Worm (Caenorhabditis elegans) whole organism, mixed stage, embryonic: Measurements from ENCODE around the gene F23H12.3.

Experiments
- M03D4.4 ChIP-seq: sonication (generic microtip); optimal IDR thresholded peaks from 2 replicates; lab custom pipeline; 2017; ENCODE audit warnings: mild to moderate bottlenecking, missing genetic modification characterization, missing compliant biosample characterization
- bed-3 ChIP-seq: fragments of 200-800 bp; sonication (Bioruptor generic); optimal IDR thresholded peaks from 3 replicates; lab custom pipeline; 2018; ENCODE audit warnings: mild to moderate bottlenecking, missing genetic modification characterization, moderate library complexity, missing compliant biosample characterization
- blmp-1 ChIP-seq: fragments of 150-350 bp; optimal IDR thresholded peaks from 2 replicates; lab custom pipeline; 2014; ENCODE audit warnings: missing biosample characterization, missing genetic modification characterization
- ceh-39 ChIP-seq: fragments of 150-350 bp; optimal IDR thresholded peaks from 2 replicates; lab custom pipeline; 2014; ENCODE audit warnings: missing biosample characterization, missing genetic modification characterization
- ceh-43 ChIP-seq: fragments of 200-800 bp; sonication (Bioruptor generic); optimal IDR thresholded peaks from 2 replicates; lab custom pipeline; 2018; ENCODE audit warnings: mild to moderate bottlenecking, missing genetic modification characterization, moderate library complexity, missing compliant biosample characterization
- ceh-83 ChIP-seq: fragments of 200-800 bp; sonication (Bioruptor generic); optimal IDR thresholded peaks from 2 replicates; lab custom pipeline; 2018; ENCODE audit warnings: mild to moderate bottlenecking, missing genetic modification characterization, missing compliant biosample characterization
- ces-1 ChIP-seq: fragments of 150-350 bp; optimal IDR thresholded peaks from 2 replicates; lab custom pipeline; 2014; ENCODE audit warnings: missing biosample characterization, missing genetic modification reagents, missing genetic modification characterization
- cnd-1 ChIP-seq: fragments of 200-800 bp; sonication (Bioruptor generic); optimal IDR thresholded peaks from 2 replicates; lab custom pipeline; 2018; ENCODE audit warnings: mild to moderate bottlenecking, missing genetic modification characterization, missing compliant biosample characterization
- drap-1 ChIP-seq: fragments of 200-800 bp; sonication (Bioruptor generic); optimal IDR thresholded peaks from 3 replicates; lab custom pipeline; 2018; ENCODE audit warnings: mild to moderate bottlenecking, missing genetic modification characterization, missing compliant biosample characterization
- elt-1 ChIP-seq: sonication (generic microtip); optimal IDR thresholded peaks from 2 replicates; lab custom pipeline; 2017; ENCODE audit warnings: missing genetic modification characterization, mild to moderate bottlenecking, missing compliant biosample characterization, antibody characterized with exemption, moderate library complexity, borderline replicate concordance; ENCODE audit not compliant: insufficient read depth
- elt-3 ChIP-seq: fragments of 150-350 bp; optimal IDR thresholded peaks from 2 replicates; lab custom pipeline; 2014; ENCODE audit warnings: missing biosample characterization, missing genetic modification characterization
- flh-1 ChIP-seq: fragments of 200-800 bp; sonication (Bioruptor generic); optimal IDR thresholded peaks from 2 replicates; lab custom pipeline; 2018; ENCODE audit warnings: mild to moderate bottlenecking, missing genetic modification characterization, moderate library complexity, missing compliant biosample characterization
- ham-2 ChIP-seq: fragments of 200-800 bp; sonication (Bioruptor generic); optimal IDR thresholded peaks from 2 replicates; lab custom pipeline; 2018; ENCODE audit warnings: mild to moderate bottlenecking, missing genetic modification characterization, missing compliant biosample characterization
- hlh-1 ChIP-seq: fragments of 150-350 bp; optimal IDR thresholded peaks from 2 replicates; lab custom pipeline; 2014; ENCODE audit warnings: missing biosample characterization, missing genetic modification reagents, missing genetic modification characterization
- lin-13 ChIP-seq: fragments of 150-350 bp; optimal IDR thresholded peaks from 2 replicates; lab custom pipeline; 2014; ENCODE audit warnings: missing biosample characterization, missing genetic modification characterization
- lin-32 ChIP-seq: fragments of 200-800 bp; sonication (Bioruptor generic); optimal IDR thresholded peaks from 2 replicates; lab custom pipeline; 2018; ENCODE audit warnings: mild to moderate bottlenecking, missing genetic modification characterization, missing compliant biosample characterization
- lsy-2 ChIP-seq: fragments of 150-350 bp; optimal IDR thresholded peaks from 2 replicates; lab custom pipeline; 2014; ENCODE audit warnings: missing biosample characterization, missing genetic modification characterization
- mab-5 ChIP-seq: fragments of 150-350 bp; optimal IDR thresholded peaks from 2 replicates; lab custom pipeline; 2014; ENCODE audit warnings: missing biosample characterization, missing genetic modification characterization
- mep-1 ChIP-seq: fragments of 150-350 bp; optimal IDR thresholded peaks from 2 replicates; lab custom pipeline; 2017; ENCODE audit warnings: missing biosample characterization, missing genetic modification reagents, missing genetic modification characterization, inconsistent platforms
- mls-2 ChIP-seq: sonication (generic microtip); optimal IDR thresholded peaks from 2 replicates; lab custom pipeline; 2016; ENCODE audit warnings: mild to moderate bottlenecking, missing genetic modification characterization, moderate library complexity, missing compliant biosample characterization
- nhr-12 ChIP-seq: fragments of 150-350 bp; optimal IDR thresholded peaks from 2 replicates; lab custom pipeline; 2014; ENCODE audit warnings: missing biosample characterization, missing genetic modification characterization
- nhr-2 ChIP-seq: fragments of 150-350 bp; optimal IDR thresholded peaks from 2 replicates; lab custom pipeline; 2014; ENCODE audit warnings: missing biosample characterization, missing genetic modification characterization
- nhr-237 ChIP-seq: fragments of 150-350 bp; optimal IDR thresholded peaks from 2 replicates; lab custom pipeline; 2014; ENCODE audit warnings: missing biosample characterization, missing genetic modification characterization
- nhr-28 ChIP-seq: fragments of 150-350 bp; optimal IDR thresholded peaks from 2 replicates; lab custom pipeline; 2014; ENCODE audit warnings: missing biosample characterization, missing genetic modification characterization
- nhr-76 ChIP-seq: sonication (generic microtip); optimal IDR thresholded peaks from 2 replicates; lab custom pipeline; 2017; ENCODE audit warnings: missing biosample characterization, missing genetic modification characterization
- pha-4 ChIP-seq: fragments of 150-350 bp; optimal IDR thresholded peaks from 2 replicates; lab custom pipeline; 2018; ENCODE audit warnings: missing biosample characterization, missing genetic modification reagents, missing genetic modification characterization
- sem-2 ChIP-seq: fragments of 200-800 bp; sonication (Bioruptor generic); optimal IDR thresholded peaks from 2 replicates; lab custom pipeline; 2018; ENCODE audit warnings: mild to moderate bottlenecking, missing genetic modification characterization, missing compliant biosample characterization
- snpc-4 ChIP-seq: fragments of 150-350 bp; optimal IDR thresholded peaks from 2 replicates; lab custom pipeline; 2014; ENCODE audit warnings: missing biosample characterization, missing genetic modification characterization
- sptf-1 ChIP-seq: sonication (generic microtip); optimal IDR thresholded peaks from 2 replicates; lab custom pipeline; 2017; ENCODE audit warnings: mild to moderate bottlenecking, missing genetic modification characterization, moderate library complexity, missing compliant biosample characterization
- tbx-8 ChIP-seq: fragments of 200-800 bp; sonication (Bioruptor generic); optimal IDR thresholded peaks from 2 replicates; lab custom pipeline; 2018; ENCODE audit warnings: mild to moderate bottlenecking, missing genetic modification characterization, moderate library complexity, missing compliant biosample characterization
- unc-120 ChIP-seq: sonication (generic microtip); optimal IDR thresholded peaks from 2 replicates; lab custom pipeline; 2017; ENCODE audit warnings: missing genetic modification characterization, missing compliant biosample characterization; ENCODE audit not compliant: poor library complexity, severe bottlenecking
- unc-39 ChIP-seq: fragments of 150-350 bp; optimal IDR thresholded peaks from 2 replicates; lab custom pipeline; 2014; ENCODE audit warnings: missing biosample characterization, missing genetic modification characterization
- unc-62 ChIP-seq: fragments of 150-350 bp; optimal IDR thresholded peaks from 2 replicates; lab custom pipeline; 2014; ENCODE audit warnings: missing biosample characterization, missing genetic modification reagents, missing genetic modification characterization
- zip-8 ChIP-seq: fragments of 150-350 bp; optimal IDR thresholded peaks from 2 replicates; lab custom pipeline; 2014; ENCODE audit warnings: missing biosample characterization, missing genetic modification characterization
- ztf-11 ChIP-seq: fragments of 150-350 bp; optimal IDR thresholded peaks from 2 replicates; lab custom pipeline; 2014; ENCODE audit warnings: missing biosample characterization, missing genetic modification characterization

Gene F23H12.3

DNA sequence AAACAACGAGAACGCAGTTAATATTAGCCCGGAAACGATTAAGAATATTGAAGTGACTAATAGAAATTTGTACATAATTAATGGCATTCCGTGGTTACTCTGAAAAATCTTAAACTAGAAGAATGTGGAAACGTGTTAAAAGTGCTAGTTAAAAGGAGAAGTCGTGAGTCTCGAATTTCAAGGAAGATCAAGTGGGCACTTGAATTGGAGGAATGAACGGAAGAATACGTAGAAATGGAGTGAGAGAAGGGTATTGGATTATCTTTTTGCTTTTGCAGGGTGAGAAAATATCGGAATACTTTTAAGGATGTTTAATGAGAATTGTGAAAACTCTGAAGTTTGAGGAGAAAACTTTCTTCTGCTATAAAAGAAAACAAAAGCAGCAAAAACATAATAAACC is 34.7 kb upstream of the F23H12.3 start, which contains the start of gene hpo-30:
Gene hpo-30, minus strand, starts transcription at position 101 of the 400 bp plus-strand sequence.
- TF ChIP-seq flh-1 (no peak), hlh-1 (no peak), nhr-28 (tag; lab: Kevin White, UChicago) (no peak), nhr-237 (no peak)

ce11 chrV:12314413-12314812 is 30.5 kb upstream of the F23H12.3 start:
- TF ChIP-seq ces-1 (peak; percentile 84), elt-1 (no peak), hlh-1 (peak; percentile 15), unc-62 (GFP tag; lab: Kevin White, UChicago) (peak; percentile 18)
- TF ChIP-seq, all 35 proteins: peak for 3

- no peak for TF ChIP-seq unc-39 (tag; lab: Kevin White, UChicago)
- TF ChIP-seq cnd-1 (tag; lab: Kevin White, UChicago): no peak
- no peak for TF ChIP-seq ztf-11 (tag; lab: Kevin White, UChicago)
- no peak for TF ChIP-seq nhr-28 (tag; lab: Kevin White, UChicago)
- TF ChIP-seq tbx-8 (GFP tag; lab: Kevin White, UChicago): no peak
- TF ChIP-seq blmp-1: no peak
- TF ChIP-seq M03D4.4: no peak
- no peak for TF ChIP-seq elt-1
- no peak for TF ChIP-seq elt-3 (tag; lab: Kevin White, UChicago)
- no peak for TF ChIP-seq mep-1 (tag; lab: Kevin White, UChicago)
- TF ChIP-seq nhr-12: no peak
- TF ChIP-seq sptf-1: no peak
- no peak for TF ChIP-seq unc-62 (GFP tag; lab: Kevin White, UChicago)
Measured at ce11 chrV:12316076-12316475, 28.9 kb upstream of the F23H12.3 start.

DNA sequence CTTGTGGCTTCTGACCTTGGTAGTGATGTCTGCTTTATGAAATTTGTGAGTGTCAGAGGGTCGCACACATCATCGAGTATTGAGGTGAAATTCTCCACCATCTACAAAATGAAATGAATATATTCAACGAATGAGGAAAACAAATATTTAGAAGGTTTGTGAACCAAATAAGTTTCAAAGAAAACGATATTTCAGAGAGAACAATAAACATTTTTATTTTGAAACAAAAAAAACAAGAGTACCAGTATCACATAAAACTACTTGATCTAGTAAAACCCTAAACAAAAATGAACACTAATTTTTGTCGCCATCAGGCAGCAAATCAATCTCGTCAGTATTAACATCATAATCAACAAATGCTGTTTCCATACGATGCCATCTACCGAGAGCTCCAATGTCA is 27.9 kb upstream of the F23H12.3 start, which contains the start of gene R04F11.3:
Gene R04F11.3, minus strand, starts transcription at position 101 of the 400 bp plus-strand sequence.
- no peak for TF ChIP-seq nhr-12
- TF ChIP-seq pha-4 (tag; lab: Kevin White, UChicago): no peak
- no peak for TF ChIP-seq nhr-237
- no peak for TF ChIP-seq lsy-2 (tag; lab: Kevin White, UChicago)
- TF ChIP-seq tbx-8 (GFP tag; lab: Kevin White, UChicago): no peak
- no peak for TF ChIP-seq bed-3 (GFP tag; lab: Kevin White, UChicago)

- TF ChIP-seq elt-1: no peak
- no peak for TF ChIP-seq ceh-43 (GFP tag; lab: Kevin White, UChicago)
- TF ChIP-seq pha-4 (tag; lab: Kevin White, UChicago): peak; percentile 69
- TF ChIP-seq nhr-28 (tag; lab: Kevin White, UChicago): no peak
- TF ChIP-seq unc-62 (GFP tag; lab: Kevin White, UChicago): peak; percentile 31
- peak; percentile 3 for TF ChIP-seq sptf-1
- TF ChIP-seq M03D4.4: no peak
- no peak for TF ChIP-seq cnd-1 (tag; lab: Kevin White, UChicago)
- no peak for TF ChIP-seq mls-2 (tag; lab: Kevin White, UChicago)
- TF ChIP-seq ceh-83: no peak
- peak; percentile 55 for TF ChIP-seq lin-13 (tag; lab: Kevin White, UChicago)
- TF ChIP-seq zip-8 (tag; lab: Kevin White, UChicago): no peak
- TF ChIP-seq bed-3 (GFP tag; lab: Kevin White, UChicago): no peak
- TF ChIP-seq ces-1: peak; percentile 52
- TF ChIP-seq nhr-12: no peak
- no peak for TF ChIP-seq flh-1
- no peak for TF ChIP-seq unc-120 (tag; lab: Kevin White, UChicago)
- no peak for TF ChIP-seq tbx-8 (GFP tag; lab: Kevin White, UChicago)
- TF ChIP-seq snpc-4 (tag; lab: Kevin White, UChicago): no peak
- TF ChIP-seq lsy-2 (tag; lab: Kevin White, UChicago): peak; percentile 98
- TF ChIP-seq ztf-11 (tag; lab: Kevin White, UChicago): no peak
- peak; percentile 90 for TF ChIP-seq mep-1 (tag; lab: Kevin White, UChicago)
- no peak for TF ChIP-seq unc-39 (tag; lab: Kevin White, UChicago)
- no peak for TF ChIP-seq mab-5 (tag; lab: Kevin White, UChicago)
- no peak for TF ChIP-seq nhr-2
- no peak for TF ChIP-seq lin-32
- peak; percentile 79 for TF ChIP-seq nhr-237
- TF ChIP-seq blmp-1: no peak
- TF ChIP-seq elt-3 (tag; lab: Kevin White, UChicago): no peak
- no peak for TF ChIP-seq drap-1 (GFP tag; lab: Kevin White, UChicago)
- peak; percentile 47 for TF ChIP-seq hlh-1
- no peak for TF ChIP-seq nhr-76 (tag; lab: Kevin White, UChicago)
- peak; percentile 41 for TF ChIP-seq ceh-39
- TF ChIP-seq sem-2 (GFP tag; lab: Kevin White, UChicago): no peak
- TF ChIP-seq ham-2: no peak
- TF ChIP-seq, all 35 proteins: peak for 10
Measured at ce11 chrV:12317894-12318553, 26.9 kb upstream of the F23H12.3 start, which contains the start of the genes R04F11.5 and R04F11.2. R04F11.5 (minus strand) TSS chrV:12318019. R04F11.2 (plus strand) TSS chrV:12318381.
